Fruit fly (Drosophila melanogaster): ENCODE data around the gene pths.

The pths gene

DNA sequence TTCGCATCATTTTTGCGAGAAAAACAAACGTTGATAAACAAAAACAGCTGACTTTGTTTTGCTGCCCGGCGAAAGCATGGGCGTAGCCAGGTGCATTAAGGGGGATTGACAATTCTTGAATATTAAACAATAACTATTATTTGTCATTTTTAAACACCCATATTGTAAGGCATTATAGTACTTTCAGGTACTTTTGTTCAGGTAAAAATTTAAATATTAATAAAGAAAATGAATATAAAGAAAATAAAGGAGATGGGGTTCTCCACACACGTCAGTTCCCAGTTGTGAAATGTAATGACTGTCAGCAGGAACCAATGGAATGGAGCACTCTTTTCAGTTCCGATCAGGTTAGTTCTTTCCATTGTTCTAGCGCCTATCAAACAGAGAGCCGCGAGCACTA lies 15.5 kb downstream of the pths start, which contains the start of the genes Coq3 and Pld3 (continued):
- TF ChIP-seq Dref (GFP tag; IDR thresholded peaks at IDR 0.05) (no peak), CG17361 (GFP tag; IDR thresholded peaks at IDR 0.05) (peak; percentile 87), schlank (tag; optimal IDR thresholded peaks at IDR 0.05) (peak; percentile 70), NC2α (GFP tag; optimal IDR thresholded peaks at IDR 0.05) (no peak), CG42726 (GFP tag; IDR thresholded peaks at IDR 0.05; ENCODE audit: partially characterized antibody) (no peak), pnt (GFP tag; optimal IDR thresholded peaks at IDR 0.05) (peak; percentile 50), jigr1 (GFP tag; IDR thresholded peaks at IDR 0.05) (no peak), Blimp-1 (GFP tag; optimal IDR thresholded peaks at IDR 0.05) (peak; percentile 79), CG17328 (GFP tag; IDR thresholded peaks at IDR 0.05) (peak; percentile 76), Nf-YC (tag; optimal IDR thresholded peaks at IDR 0.05) (peak; percentile 66), Hr3 (GFP tag; optimal IDR thresholded peaks at IDR 0.05) (peak; percentile 74), gsb-n (tag; optimal IDR thresholded peaks at IDR 0.05) (peak; percentile 61), sisA (GFP tag; IDR thresholded peaks at IDR 0.05) (peak; percentile 76), Fer1 (GFP tag; optimal IDR thresholded peaks at IDR 0.05) (peak; percentile 90), insv (GFP tag; optimal IDR thresholded peaks at IDR 0.05) (peak in 1 of 2 experiments; percentile 28), Camta (GFP tag; optimal IDR thresholded peaks at IDR 0.05) (peak; percentile 59), Mes4 (GFP tag; optimal IDR thresholded peaks at IDR 0.05) (peak; percentile 23), Neu2 (GFP tag; optimal IDR thresholded peaks at IDR 0.05; ENCODE audit: borderline replicate concordance) (no peak), CG9817 (tag; optimal IDR thresholded peaks at IDR 0.05) (peak; percentile 77), CG7271 (tag; optimal IDR thresholded peaks at IDR 0.05) (peak; percentile 60), CG9609 (GFP tag; optimal IDR thresholded peaks at IDR 0.05) (peak; percentile 71), CG10147 (GFP tag; optimal IDR thresholded peaks at IDR 0.05) (peak; percentile 76), lmd (GFP tag; IDR thresholded peaks at IDR 0.05) (peak; percentile 78), cas (GFP tag; IDR thresholded peaks at IDR 0.05) (no peak), CG3726 (GFP tag; IDR thresholded peaks at IDR 0.05) (0 out of 3 replicates have a peak, but pooled peaks have one; percentile 57), jing (GFP tag; optimal IDR thresholded peaks at IDR 0.05) (no peak), Ravus (GFP tag; IDR thresholded peaks at IDR 0.05) (no peak; the same call in 1 of the 2 replicates), CG15601 (tag; optimal IDR thresholded peaks at IDR 0.05) (peak; percentile 73), CG10366 (GFP tag; IDR thresholded peaks at IDR 0.05) (peak; percentile 69), CG6689 (GFP tag; IDR thresholded peaks at IDR 0.05) (peak; percentile 82), hbn (GFP tag; IDR thresholded peaks at IDR 0.05; ENCODE audit: partially characterized antibody) (no peak), Elba2 (GFP tag; optimal IDR thresholded peaks at IDR 0.05) (no peak), lab (GFP tag; optimal IDR thresholded peaks at IDR 0.05) (peak; percentile 92), CG16863 (GFP tag; optimal IDR thresholded peaks at IDR 0.05) (peak; percentile 54), yki (optimal IDR thresholded peaks at IDR 0.05) (no peak), CG4820 (GFP tag; optimal IDR thresholded peaks at IDR 0.05) (peak; percentile 69), CG4730 (GFP tag; IDR thresholded peaks at IDR 0.05) (peak; percentile 55; the same call in 1 of the 2 replicates), mld (GFP tag; IDR thresholded peaks at IDR 0.05; ENCODE audit: partially characterized antibody) (no peak), Bgb (GFP tag; IDR thresholded peaks at IDR 0.05; ENCODE audit: partially characterized antibody) (no peak), CG6765 (GFP tag; optimal IDR thresholded peaks at IDR 0.05) (peak; percentile 66), HLHmδ (GFP tag; optimal IDR thresholded peaks at IDR 0.05) (no peak), CG7357 (GFP tag; IDR thresholded peaks at IDR 0.05) (peak; percentile 66), CG18476 (GFP tag; optimal IDR thresholded peaks at IDR 0.05) (peak; percentile 75), gt (GFP tag; IDR thresholded peaks at IDR 0.05) (no peak), CG4424 (GFP tag; optimal IDR thresholded peaks at IDR 0.05) (peak; percentile 82), Meics (GFP tag; optimal IDR thresholded peaks at IDR 0.05) (peak; percentile 86), klu (GFP tag; IDR thresholded peaks at IDR 0.05) (peak; percentile 44; the same call in 1 of the 2 replicates), wek (GFP tag; optimal IDR thresholded peaks at IDR 0.05) (peak; percentile 30), odd (GFP tag; optimal IDR thresholded peaks at IDR 0.05) (peak; percentile 77), CG15269 (tag; optimal IDR thresholded peaks at IDR 0.05) (peak; percentile 84), z (GFP tag; IDR thresholded peaks at IDR 0.05) (no peak)
